Worm (Caenorhabditis elegans) whole organism, L1 larva: ENCODE data around the gene ZK757.2.
A peak's percentile ranks its signal among the peaks of the same experiment; 100 is the strongest.

Experiments
- dpl-1 ChIP-seq, 3 experiments: fragments of 150-350 bp in 2 of 3; sonication (generic microtip) in 1 of 3; optimal IDR thresholded peaks; 2 replicates each; lab custom pipeline; 2014 to 2017; ENCODE audit warnings: missing biosample characterization in 3 of 3, missing genetic modification characterization in 3 of 3, missing genetic modification reagents in 3 of 3
- nhr-11 ChIP-seq: fragments of 150-350 bp; optimal IDR thresholded peaks from 2 replicates; lab custom pipeline; 2014; ENCODE audit warnings: missing biosample characterization, missing genetic modification characterization
- pqm-1 ChIP-seq: sonication (generic microtip); optimal IDR thresholded peaks from 3 replicates; lab custom pipeline; 2017; ENCODE audit warnings: missing biosample characterization, missing genetic modification characterization
- skn-1 ChIP-seq: fragments of 150-350 bp; optimal IDR thresholded peaks from 2 replicates; lab custom pipeline; 2014; ENCODE audit warnings: missing biosample characterization, missing genetic modification characterization

DNA sequence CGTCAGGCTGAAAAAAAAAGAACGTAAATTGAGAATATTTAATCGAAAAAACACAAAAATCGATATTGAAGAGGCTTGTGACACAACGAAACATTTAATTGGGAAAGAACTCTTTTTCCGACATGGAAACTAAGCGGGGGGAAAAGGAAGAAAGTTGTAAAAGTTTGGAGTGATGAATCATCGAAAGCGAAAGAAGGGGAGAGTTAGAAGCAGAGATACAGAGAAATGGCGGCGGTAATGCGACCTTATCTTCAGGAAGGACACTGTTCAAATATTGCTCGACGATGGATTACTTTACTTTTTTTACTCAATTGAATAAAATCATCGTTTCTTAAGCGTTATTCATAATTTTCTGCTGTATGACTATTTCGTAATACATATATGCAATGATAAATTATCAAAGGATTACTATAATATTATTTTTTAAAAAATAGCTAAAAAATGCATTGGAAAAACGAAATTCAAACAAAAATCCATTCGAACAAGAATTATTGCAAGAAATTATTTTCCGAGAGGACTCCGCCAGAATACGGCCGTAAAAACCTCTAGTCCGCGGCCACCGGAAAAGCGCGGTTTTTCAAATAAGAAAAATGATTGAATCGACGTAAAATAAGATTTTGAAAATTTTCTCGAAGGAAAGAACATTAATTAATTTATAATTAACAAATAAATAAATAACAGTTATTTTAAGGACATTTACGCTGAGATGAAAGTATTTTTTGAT is 10.8 kb downstream of the ZK757.2 start, which contains the start of gene dhhc-4:
- no peak for TF ChIP-seq pqm-1 (tag; lab: Kevin White, UChicago)
- TF ChIP-seq dpl-1 (GFP tag; optimal IDR thresholded peaks at IDR 0.05; lab: Kevin White, UChicago): peak; percentile 88 to 93 (median 91)
- no peak for TF ChIP-seq nhr-11
- TF ChIP-seq skn-1 (tag; lab: Kevin White, UChicago): peak; percentile 30
